Worm (Caenorhabditis elegans): Measurements from ENCODE around the gene nhr-117.

Gene nhr-117

DNA sequence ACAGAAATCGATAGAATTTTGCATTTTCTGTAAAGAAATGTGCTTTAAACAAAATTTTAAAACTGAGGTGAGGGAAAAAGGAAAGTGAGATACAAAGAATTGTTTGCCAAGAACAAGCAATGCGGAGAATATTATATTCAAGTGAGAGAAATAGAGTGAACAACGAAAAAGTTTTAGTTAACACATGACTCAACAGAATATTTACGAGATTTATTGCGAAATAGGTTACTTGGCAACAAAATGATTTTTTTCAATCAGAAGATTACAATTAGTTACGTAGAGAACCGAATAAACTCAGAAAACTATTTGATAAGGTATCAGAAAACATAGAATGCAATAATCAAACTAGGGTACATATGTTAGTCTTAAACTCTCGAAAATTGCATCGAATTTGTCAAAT is at the start of gene nhr-117:
Gene nhr-117, minus strand, starts transcription at position 27 of the 400 bp plus-strand sequence.
- TF ChIP-seq akir-1 (GFP tag; optimal IDR thresholded peaks at IDR 0.05) (no peak), attf-5 (GFP tag; optimal IDR thresholded peaks at IDR 0.05) (peak; percentile 1), cebp-1 (GFP tag; IDR thresholded peaks at IDR 0.05) (peak; percentile 86), cebp-1 (tag; optimal IDR thresholded peaks at IDR 0.05) (peak; percentile 95)

DNA sequence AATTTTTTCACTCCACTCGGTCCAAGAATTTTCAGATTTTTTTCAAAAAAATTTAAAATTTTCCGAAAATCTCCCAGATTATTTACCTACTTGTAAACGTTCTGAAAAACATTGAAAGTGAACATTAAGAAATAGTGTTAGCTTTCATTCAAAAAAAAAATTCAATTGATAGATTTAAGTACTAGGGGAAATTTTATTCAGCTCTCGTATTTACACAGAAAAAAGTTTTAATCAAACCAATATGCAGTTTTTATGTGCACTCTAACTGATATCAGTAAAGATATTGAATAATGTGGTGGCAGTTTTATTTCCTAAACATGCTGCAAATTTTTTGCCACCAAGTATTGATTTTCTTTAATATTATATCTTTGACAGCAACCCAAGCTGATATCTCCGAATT is 46.9 kb upstream of the nhr-117 start, which contains the start of gene irld-42:
Gene irld-42, plus strand, starts transcription at position 301 of the 400 bp plus-strand sequence.
- TF ChIP-seq Y53F4B.3 (GFP tag; IDR thresholded peaks at IDR 0.05) (no peak), F22D6.2 (tag; optimal IDR thresholded peaks at IDR 0.05) (no peak), ceh-79 (tag; optimal IDR thresholded peaks at IDR 0.05) (no peak), F55B11.4 (tag; optimal IDR thresholded peaks at IDR 0.05; ENCODE audit: borderline replicate concordance, insufficient read depth) (no peak)

DNA sequence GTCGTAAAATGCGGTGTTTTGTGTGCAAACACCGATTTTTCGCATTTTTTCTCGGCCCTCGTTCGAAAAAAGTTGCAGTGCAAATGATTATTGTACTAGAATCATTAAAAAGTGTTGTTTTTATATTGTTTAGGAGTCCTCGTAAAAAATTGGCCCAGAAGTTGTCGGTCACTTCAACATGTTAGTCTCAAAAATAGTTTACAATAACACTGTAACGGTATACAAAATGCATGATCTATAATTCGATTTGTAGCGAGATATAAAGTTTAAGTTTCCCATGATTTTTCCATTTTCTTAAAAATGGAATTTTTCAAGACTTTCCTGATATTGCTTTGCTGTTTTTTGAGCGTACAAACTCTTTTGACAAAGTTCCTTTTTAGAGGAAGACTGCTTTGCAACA is 45.6 kb upstream of the nhr-117 start, which contains the start of gene K04F1.8:
Gene K04F1.8, plus strand, starts transcription at position 301 of the 400 bp plus-strand sequence.
- TF ChIP-seq rpc-1 (optimal IDR thresholded peaks at IDR 0.05), result no peak
- TF ChIP-seq rpc-1 (tag; optimal IDR thresholded peaks at IDR 0.05), result no peak
- TF ChIP-seq madf-3 (GFP tag; IDR thresholded peaks at IDR 0.05), result no peak
- no peak for TF ChIP-seq dpff-1 (tag; optimal IDR thresholded peaks at IDR 0.05)
- no peak for TF ChIP-seq hrde-1 (tag; optimal IDR thresholded peaks at IDR 0.05; ENCODE audit: borderline replicate concordance)
- no peak for TF ChIP-seq snpc-1.1 (tag; optimal IDR thresholded peaks at IDR 0.05; ENCODE audit: insufficient read depth)
- TF ChIP-seq somi-1 (GFP tag; optimal IDR thresholded peaks at IDR 0.05), result no peak

DNA sequence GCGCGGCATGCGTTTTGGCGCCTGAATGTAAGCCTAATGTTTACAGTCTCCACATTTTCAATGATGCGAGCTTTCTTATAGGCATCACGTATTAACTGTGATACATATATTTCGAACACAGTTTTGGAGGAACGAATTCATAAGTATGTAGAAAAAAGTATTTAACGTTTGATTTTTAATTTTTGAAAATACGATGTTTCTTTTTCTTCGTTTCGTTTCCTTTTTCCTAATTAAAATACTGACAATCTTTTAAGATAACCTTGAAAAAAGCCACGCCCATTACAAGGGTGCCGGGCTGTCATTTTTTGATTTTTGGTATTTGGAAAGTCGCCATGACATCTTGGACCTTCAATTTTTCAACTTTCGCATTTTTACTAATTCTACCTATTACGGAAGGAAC is 43.6 kb upstream of the nhr-117 start, which contains the start of gene K04F1.9:
Gene K04F1.9, plus strand, starts transcription at position 301 of the 400 bp plus-strand sequence.
- TF ChIP-seq ztf-3 (GFP tag; optimal IDR thresholded peaks at IDR 0.05), result no peak
- no peak for TF ChIP-seq chd-7 (tag; optimal IDR thresholded peaks at IDR 0.05)
- TF ChIP-seq F39B2.1 (GFP tag; IDR thresholded peaks at IDR 0.05), result no peak
- TF ChIP-seq pbrm-1 (GFP tag; IDR thresholded peaks at IDR 0.05), result no peak
- no peak for TF ChIP-seq rec-8 (tag; optimal IDR thresholded peaks at IDR 0.05)
- TF ChIP-seq aptf-3 (GFP tag; IDR thresholded peaks at IDR 0.05), result no peak
- TF ChIP-seq lsy-27 (tag; optimal IDR thresholded peaks at IDR 0.05; ENCODE audit: borderline replicate concordance, insufficient read depth), result no peak
- no peak for TF ChIP-seq F57C9.4 (tag; optimal IDR thresholded peaks at IDR 0.05)
- TF ChIP-seq tbx-9 (tag; optimal IDR thresholded peaks at IDR 0.05; ENCODE audit: borderline replicate concordance), result no peak
- TF ChIP-seq lin-54 (GFP tag; optimal IDR thresholded peaks at IDR 0.05), result no peak
- TF ChIP-seq lag-1 (GFP tag; IDR thresholded peaks at IDR 0.05), result no peak
- no peak for TF ChIP-seq zim-3 (tag; optimal IDR thresholded peaks at IDR 0.05)
- no peak for TF ChIP-seq madf-3 (GFP tag; IDR thresholded peaks at IDR 0.05)
- no peak for TF ChIP-seq fkh-3 (tag; optimal IDR thresholded peaks at IDR 0.05)
- no peak for TF ChIP-seq B0336.3 (GFP tag; IDR thresholded peaks at IDR 0.05)
- TF ChIP-seq T26A5.8 (tag; optimal IDR thresholded peaks at IDR 0.05), result no peak
- no peak for TF ChIP-seq snpc-3.4 (tag; optimal IDR thresholded peaks at IDR 0.05)
- TF ChIP-seq akir-1 (GFP tag; optimal IDR thresholded peaks at IDR 0.05), result no peak

DNA sequence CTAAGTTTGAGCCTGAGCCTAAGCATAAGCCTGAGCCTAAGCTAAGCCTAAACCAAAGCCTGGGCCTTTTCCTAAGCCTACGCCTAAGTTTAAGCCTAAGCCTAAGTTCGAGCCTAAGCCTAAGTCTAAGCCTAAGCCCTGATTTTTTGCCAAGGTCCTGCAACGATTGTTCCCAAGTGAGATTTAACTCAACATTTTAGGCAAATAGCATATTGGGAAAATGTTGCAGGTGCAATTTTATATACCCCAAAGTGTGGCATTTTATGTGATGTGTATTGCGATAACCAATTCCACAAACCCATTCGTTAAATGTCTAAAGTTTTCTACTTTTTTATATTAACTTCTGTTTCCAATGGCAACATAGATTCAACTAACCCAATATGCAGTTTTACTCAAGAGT is 41.0 kb upstream of the nhr-117 start, which contains the start of gene irld-40:
Gene irld-40, plus strand, starts transcription at position 301 of the 400 bp plus-strand sequence.
- TF ChIP-seq hsf-1 (GFP tag; IDR thresholded peaks at IDR 0.05) (0 out of 2 replicates have a peak, but pooled peaks have one; percentile 32), F22D6.2 (tag; optimal IDR thresholded peaks at IDR 0.05) (no peak)

Data from whole organism, young adult.